Worm (Caenorhabditis elegans) whole organism, L4 larva: ENCODE data around the gene R13A1.5.

Experiments
- F10B5.3 ChIP-seq: sonication (generic microtip); optimal IDR thresholded peaks from 2 replicates; lab custom pipeline; 2016; ENCODE audit warnings: mild to moderate bottlenecking, missing genetic modification characterization, missing compliant biosample characterization
- F26F4.8 ChIP-seq: fragments of 200-800 bp; sonication (Bioruptor generic); conservative IDR thresholded peaks from 2 replicates; pipeline ENCODE4 v1.3.6; 2022; ENCODE audit warnings: missing genetic modification characterization, missing compliant biosample characterization
- F37D6.2 ChIP-seq: sonication (generic microtip); optimal IDR thresholded peaks from 2 replicates; lab custom pipeline; 2016; ENCODE audit warnings: mild to moderate bottlenecking, missing genetic modification characterization, missing compliant biosample characterization
- F44E2.7 ChIP-seq: fragments of 200-800 bp; sonication (Bioruptor generic); IDR thresholded peaks from 2 replicates; pipeline ENCODE4 v2.1.2; 2022; ENCODE audit warnings: missing genetic modification characterization, missing compliant biosample characterization
- F49E8.2 ChIP-seq: sonication (generic microtip); optimal IDR thresholded peaks from 2 replicates; lab custom pipeline; 2016; ENCODE audit warnings: missing compliant biosample characterization, mild to moderate bottlenecking, missing genetic modification characterization, borderline replicate concordance
- T26A8.4 ChIP-seq: fragments of 200-800 bp; sonication (Bioruptor generic); IDR thresholded peaks from 2 replicates; pipeline ENCODE4 v1.3.6; 2022; ENCODE audit warnings: missing genetic modification characterization, missing compliant biosample characterization
- aha-1 ChIP-seq: fragments of 150-350 bp; peaks from one replicate; lab custom pipeline; 2014; ENCODE audit warnings: missing biosample characterization, missing genetic modification characterization
- ceh-28 ChIP-seq: fragments of 150-350 bp; optimal IDR thresholded peaks from 2 replicates; lab custom pipeline; 2014; ENCODE audit warnings: missing biosample characterization, missing genetic modification reagents, missing genetic modification characterization
- ceh-44 ChIP-seq: fragments of 200-800 bp; sonication (Bioruptor generic); IDR thresholded peaks from 2 replicates; pipeline ENCODE4 v1.3.6; 2022; ENCODE audit warnings: missing genetic modification reagents, missing genetic modification characterization, missing compliant biosample characterization
- ceh-62 ChIP-seq: sonication (generic microtip); optimal IDR thresholded peaks from 2 replicates; lab custom pipeline; 2017; ENCODE audit warnings: missing biosample characterization, missing genetic modification characterization
- daf-16 ChIP-seq, 3 experiments: sonication (generic microtip); optimal IDR thresholded peaks; 2 replicates each; lab custom pipeline; 2016 to 2017; ENCODE audit warnings: missing genetic modification characterization in 3 of 3, missing genetic modification reagents in 3 of 3, mild to moderate bottlenecking in 2 of 3, missing compliant biosample characterization in 2 of 3, missing biosample characterization in 1 of 3, moderate library complexity in 1 of 3
- dmd-6 ChIP-seq: fragments of 200-800 bp; sonication (Bioruptor generic); IDR thresholded peaks from 2 replicates; pipeline ENCODE4 v1.3.6; 2022; ENCODE audit warnings: missing genetic modification reagents, missing genetic modification characterization, missing compliant biosample characterization
- dmd-8 ChIP-seq: fragments of 200-800 bp; sonication (Bioruptor generic); IDR thresholded peaks from 2 replicates; pipeline ENCODE4 v1.3.6; 2022; ENCODE audit warnings: missing genetic modification characterization, missing compliant biosample characterization
- duxl-1 ChIP-seq: sonication (generic microtip); optimal IDR thresholded peaks from 2 replicates; lab custom pipeline; 2016; ENCODE audit warnings: mild to moderate bottlenecking, missing genetic modification characterization, moderate library complexity, missing compliant biosample characterization; ENCODE audit not compliant: poor library complexity
- egl-27 ChIP-seq: sonication (generic microtip); optimal IDR thresholded peaks from 3 replicates; lab custom pipeline; 2017; ENCODE audit warnings: missing biosample characterization, missing genetic modification reagents, missing genetic modification characterization
- fkh-10 ChIP-seq: fragments of 150-350 bp; optimal IDR thresholded peaks from 2 replicates; lab custom pipeline; 2014; ENCODE audit warnings: missing biosample characterization, missing genetic modification reagents, missing genetic modification characterization
- fos-1 ChIP-seq: fragments of 150-350 bp; optimal IDR thresholded peaks from 2 replicates; lab custom pipeline; 2014; ENCODE audit warnings: missing biosample characterization, missing genetic modification characterization
- hlh-30 ChIP-seq: sonication (generic microtip); optimal IDR thresholded peaks from 2 replicates; lab custom pipeline; 2017; ENCODE audit warnings: antibody characterized with exemption, mild to moderate bottlenecking, missing genetic modification characterization, missing compliant biosample characterization; ENCODE audit not compliant: insufficient read depth
- hmg-1.1 ChIP-seq: fragments of 200-800 bp; sonication (Bioruptor generic); IDR thresholded peaks from 2 replicates; pipeline ENCODE4 v1.3.6; 2022; ENCODE audit warnings: missing genetic modification reagents, missing genetic modification characterization, missing compliant biosample characterization
- lin-1 ChIP-seq: fragments of 200-800 bp; sonication (Bioruptor generic); IDR thresholded peaks from 2 replicates; pipeline ENCODE4 v1.3.6; 2022; ENCODE audit warnings: missing genetic modification reagents, missing genetic modification characterization, missing compliant biosample characterization
- lin-13 ChIP-seq: fragments of 150-350 bp; optimal IDR thresholded peaks from 2 replicates; lab custom pipeline; 2014; ENCODE audit warnings: missing biosample characterization, missing genetic modification reagents, missing genetic modification characterization
- madf-9 ChIP-seq: fragments of 200-800 bp; sonication (Bioruptor generic); conservative IDR thresholded peaks from 2 replicates; pipeline ENCODE4 v1.3.6; 2022; ENCODE audit warnings: missing genetic modification reagents, missing genetic modification characterization, missing compliant biosample characterization
- mdl-1 ChIP-seq, 2 experiments: fragments of 150-350 bp in 1 of 2; sonication (generic microtip) in 1 of 2; optimal IDR thresholded peaks; 2 replicates each; lab custom pipeline; 2014 to 2017; ENCODE audit warnings: missing biosample characterization in 2 of 2, missing genetic modification characterization in 2 of 2
- mdt-29 ChIP-seq: fragments of 200-800 bp; sonication (Bioruptor generic); IDR thresholded peaks from 2 replicates; pipeline ENCODE4 v1.3.6; 2022; ENCODE audit warnings: missing genetic modification reagents, missing genetic modification characterization, missing compliant biosample characterization
- mep-1 ChIP-seq: fragments of 150-350 bp; sonication (generic microtip); optimal IDR thresholded peaks from 3 replicates; lab custom pipeline; 2014; ENCODE audit warnings: missing biosample characterization, missing genetic modification characterization
- mxl-3 ChIP-seq: fragments of 200-800 bp; sonication (Bioruptor generic); optimal IDR thresholded peaks from 2 replicates; lab custom pipeline; 2018; ENCODE audit warnings: mild to moderate bottlenecking, missing genetic modification characterization, missing compliant biosample characterization
- nhr-10 ChIP-seq: fragments of 150-350 bp; optimal IDR thresholded peaks from 2 replicates; lab custom pipeline; 2014; ENCODE audit warnings: missing biosample characterization, missing genetic modification characterization
- nhr-25 ChIP-seq: sonication (generic microtip); optimal IDR thresholded peaks from 2 replicates; lab custom pipeline; 2017; ENCODE audit warnings: missing genetic modification characterization, mild to moderate bottlenecking, missing compliant biosample characterization, antibody characterized with exemption, moderate library complexity, borderline replicate concordance; ENCODE audit not compliant: insufficient read depth
- nhr-41 ChIP-seq: fragments of 200-800 bp; sonication (Bioruptor generic); IDR thresholded peaks from 2 replicates; pipeline ENCODE4 v1.3.6; 2022; ENCODE audit warnings: missing genetic modification reagents, missing genetic modification characterization, missing compliant biosample characterization
- nhr-42 ChIP-seq: fragments of 200-800 bp; sonication (Bioruptor generic); IDR thresholded peaks from 2 replicates; pipeline ENCODE4 v1.3.6; 2022; ENCODE audit warnings: missing genetic modification characterization, missing compliant biosample characterization
- pqm-1 ChIP-seq: sonication (generic microtip); optimal IDR thresholded peaks from 2 replicates; lab custom pipeline; 2017; ENCODE audit warnings: missing biosample characterization, missing genetic modification characterization
- rbr-2 ChIP-seq: sonication (generic microtip); optimal IDR thresholded peaks from 2 replicates; lab custom pipeline; 2016; ENCODE audit warnings: missing genotype, missing genetic modification characterization, missing compliant biosample characterization
- skn-1 ChIP-seq: fragments of 150-350 bp; optimal IDR thresholded peaks from 2 replicates; lab custom pipeline; 2014; ENCODE audit warnings: missing biosample characterization, missing genetic modification characterization
- snpc-1.2 ChIP-seq: fragments of 200-800 bp; sonication (Bioruptor generic); IDR thresholded peaks from 2 replicates; pipeline ENCODE4 v1.3.6; 2022; ENCODE audit warnings: missing genetic modification reagents, missing genetic modification characterization, missing compliant biosample characterization
- snpc-4 ChIP-seq: fragments of 150-350 bp; optimal IDR thresholded peaks from 2 replicates; lab custom pipeline; 2014; ENCODE audit warnings: missing biosample characterization, missing genetic modification characterization
- tag-97 ChIP-seq: fragments of 200-800 bp; sonication (Bioruptor generic); IDR thresholded peaks from 2 replicates; pipeline ENCODE4 v1.3.6; 2022; ENCODE audit warnings: missing genetic modification characterization, missing compliant biosample characterization
- tra-1 ChIP-seq: fragments of 200-800 bp; sonication (Bioruptor generic); IDR thresholded peaks from 2 replicates; pipeline ENCODE4 v1.3.6; 2022; ENCODE audit warnings: missing genetic modification reagents, missing genetic modification characterization, missing compliant biosample characterization
- unc-130 ChIP-seq: sonication (generic microtip); optimal IDR thresholded peaks from 2 replicates; lab custom pipeline; 2016; ENCODE audit warnings: missing genetic modification reagents, missing genetic modification characterization, missing compliant biosample characterization
- unc-62 ChIP-seq, 3 experiments: fragments of 150-350 bp in 1 of 3; sonication (generic microtip); optimal IDR thresholded peaks in 2 of 3; peaks in 1 of 3; 1 replicate in 1 of 3; 2 replicates in 2 of 3; lab custom pipeline; 2014 to 2017; ENCODE audit warnings: missing biosample characterization in 3 of 3, missing genetic modification characterization in 3 of 3, missing genetic modification reagents in 3 of 3, missing genotype in 1 of 3
- vab-7 ChIP-seq: fragments of 200-800 bp; sonication (Bioruptor generic); IDR thresholded peaks from 2 replicates; pipeline ENCODE4 v1.3.6; 2022; ENCODE audit warnings: missing genetic modification reagents, missing genetic modification characterization, missing compliant biosample characterization
- zfp-2 ChIP-seq: sonication (generic microtip); optimal IDR thresholded peaks from 2 replicates; lab custom pipeline; 2016; ENCODE audit warnings: mild to moderate bottlenecking, missing genetic modification characterization, missing compliant biosample characterization
- zip-2 ChIP-seq: fragments of 150-350 bp; optimal IDR thresholded peaks from 2 replicates; lab custom pipeline; 2014; ENCODE audit warnings: missing biosample characterization, missing genetic modification characterization

R13A1.5 gene

ce11 chrIV:7235382-7235917, 43.8 kb upstream of the R13A1.5 start (continued):
- TF ChIP-seq F49E8.2 (tag; lab: Kevin White, UChicago) (no peak), T26A8.4 (GFP tag; lab: Robert Waterston, UW) (0 out of 2 replicates have a peak, but pooled peaks have one; percentile 41), tag-97 (GFP tag; lab: Robert Waterston, UW) (no peak), mdl-1 (tag; optimal IDR thresholded peaks at IDR 0.05; lab: Kevin White, UChicago) (peak in 1 of 2 experiments; percentile 19), zfp-2 (tag; lab: Kevin White, UChicago) (no peak), skn-1 (no peak), nhr-10 (no peak), snpc-1.2 (no peak), mxl-3 (GFP tag; lab: Kevin White, UChicago) (no peak), lin-13 (GFP tag; lab: Kevin White, UChicago) (no peak), dmd-8 (GFP tag; lab: Robert Waterston, UW) (no peak), duxl-1 (tag; lab: Kevin White, UChicago) (no peak), F37D6.2 (tag; lab: Kevin White, UChicago) (peak; percentile 4), aha-1 (tag; lab: Kevin White, UChicago) (peak; percentile 28), daf-16 (GFP tag; optimal IDR thresholded peaks at IDR 0.05; lab: Kevin White, UChicago) (peak in 1 of 2 experiments; percentile 43), daf-16 (tag; optimal IDR thresholded peaks at IDR 0.05; lab: Kevin White, UChicago) (peak; percentile 18), fkh-10 (GFP tag; lab: Kevin White, UChicago) (peak; percentile 56), mep-1 (peak; percentile 71), egl-27 (no peak), unc-62 (GFP tag; optimal IDR thresholded peaks at IDR 0.05 in 1 of 2; lab: Kevin White, UChicago) (peak in 1 of 2 experiments; percentile 63), unc-62 (tag; optimal IDR thresholded peaks at IDR 0.05; lab: Kevin White, UChicago) (no peak), nhr-41 (no peak), pqm-1 (tag; lab: Kevin White, UChicago) (peak; percentile 96), ceh-62 (tag; lab: Kevin White, UChicago) (no peak), tra-1 (no peak), F10B5.3 (no peak), nhr-25 (tag; lab: Kevin White, UChicago) (no peak), ceh-44 (no peak), hlh-30 (tag; lab: Kevin White, UChicago) (peak; percentile 16), mdt-29 (no peak), unc-130 (no peak), nhr-42 (GFP tag; lab: Robert Waterston, UW) (0 out of 2 replicates have a peak, but pooled peaks have one; percentile 43), zip-2 (no peak), dmd-6 (GFP tag; lab: Robert Waterston, UW) (peak; percentile 69; the same call in 1 of the 2 replicates), ceh-28 (tag; lab: Kevin White, UChicago) (no peak), fos-1 (no peak), rbr-2 (tag; lab: Kevin White, UChicago) (peak; percentile 64), snpc-4 (no peak), F44E2.7 (no peak), F26F4.8 (GFP tag; lab: Robert Waterston, UW) (no peak), hmg-1.1 (GFP tag; lab: Robert Waterston, UW) (peak; percentile 80)
- TF ChIP-seq, all 104 proteins: peak for 25

DNA sequence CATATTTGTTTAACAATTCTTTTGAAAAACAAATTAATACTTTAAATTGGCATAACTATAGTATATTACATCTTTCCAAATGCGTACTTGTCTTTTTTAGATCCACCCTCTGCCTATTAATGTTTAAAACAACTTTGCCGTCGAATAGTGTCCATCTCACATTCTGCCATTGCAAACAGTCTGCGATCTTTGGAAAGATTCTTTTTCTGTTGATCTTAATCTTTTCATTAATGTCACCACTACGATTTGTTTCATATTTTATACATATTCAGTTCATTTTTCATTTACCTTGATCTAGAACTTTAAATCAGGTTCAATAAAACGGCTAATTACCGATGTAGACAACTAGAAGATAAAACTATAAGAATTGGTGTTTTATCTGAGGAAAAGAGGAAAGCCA, 43.0 kb upstream of the R13A1.5 start:
- TF ChIP-seq lin-1 (no peak), vab-7 (no peak), nhr-10 (no peak), aha-1 (tag; lab: Kevin White, UChicago) (peak; percentile 42), madf-9 (GFP tag; lab: Robert Waterston, UW) (no peak), ceh-28 (tag; lab: Kevin White, UChicago) (no peak)
